Worm (Caenorhabditis elegans) whole organism, L4/young adult: ENCODE measurements around the gene C29F9.12.

Experiments used
- W03F9.2 ChIP-seq: fragments of 150-350 bp; optimal IDR thresholded peaks from 2 replicates; lab custom pipeline; 2014; ENCODE audit warnings: missing biosample characterization, missing genetic modification characterization
- dao-5 ChIP-seq: sonication (generic microtip); optimal IDR thresholded peaks from 2 replicates; lab custom pipeline; 2016; ENCODE audit warnings: missing genotype, missing genetic modification characterization, moderate library complexity, missing compliant biosample characterization
- him-1 ChIP-seq: sonication (generic microtip); optimal IDR thresholded peaks from 2 replicates; lab custom pipeline; 2016; ENCODE audit warnings: missing genotype, missing genetic modification reagents, missing genetic modification characterization, missing compliant biosample characterization

- TF ChIP-seq dao-5 (tag; lab: Kevin White, UChicago) (no peak), him-1 (tag; lab: Kevin White, UChicago) (no peak), W03F9.2 (tag; lab: Kevin White, UChicago) (no peak)
These were observed 49.8 kb upstream of the C29F9.12 start, which contains the start of the genes F40G9.9 and F40G9.12 for ce11 chrIII:171617-172016.
